Worm (Caenorhabditis elegans) whole organism, midembryonic: ENCODE results near the gene fbxa-24.

Experiments
- cog-1 ChIP-seq: sonication (generic microtip); optimal IDR thresholded peaks from 2 replicates; lab custom pipeline; 2016; ENCODE audit warnings: missing genetic modification characterization, missing compliant biosample characterization
- flt-1 ChIP-seq: fragments of 200-800 bp; sonication (Bioruptor generic); IDR thresholded peaks from 2 replicates; pipeline ENCODE4 v1.3.6; 2022; ENCODE audit warnings: missing genetic modification characterization, missing compliant biosample characterization
- klf-2 ChIP-seq: fragments of 200-800 bp; sonication (Bioruptor generic); conservative IDR thresholded peaks from 2 replicates; pipeline ENCODE4 v1.3.6; 2022; ENCODE audit warnings: missing genetic modification reagents, missing genetic modification characterization, missing compliant biosample characterization
- med-1 ChIP-seq: sonication (generic microtip); optimal IDR thresholded peaks from 2 replicates; lab custom pipeline; 2017; ENCODE audit warnings: missing genetic modification characterization, mild to moderate bottlenecking, missing compliant biosample characterization, antibody characterized with exemption, missing genetic modification reagents; ENCODE audit not compliant: insufficient read depth
- tab-1 ChIP-seq: fragments of 200-800 bp; sonication (Bioruptor generic); IDR thresholded peaks from 2 replicates; pipeline ENCODE4 v1.3.6; 2022; ENCODE audit warnings: missing genetic modification characterization, missing compliant biosample characterization
- ztf-23 ChIP-seq: fragments of 200-800 bp; sonication (Bioruptor generic); IDR thresholded peaks from 2 replicates; pipeline ENCODE4 v1.3.6; 2022; ENCODE audit warnings: missing genetic modification reagents, missing genetic modification characterization, missing compliant biosample characterization
- ztf-29 ChIP-seq: fragments of 200-800 bp; sonication (Bioruptor generic); IDR thresholded peaks from 2 replicates; pipeline ENCODE4 v1.3.6; 2022; ENCODE audit warnings: missing genetic modification reagents, missing genetic modification characterization, missing compliant biosample characterization

- TF ChIP-seq med-1 (GFP tag; lab: Kevin White, UChicago): no peak
- no peak for TF ChIP-seq ztf-29 (GFP tag; lab: Robert Waterston, UW)
- TF ChIP-seq klf-2 (GFP tag; lab: Robert Waterston, UW): no peak
- no peak for TF ChIP-seq tab-1 (GFP tag; lab: Robert Waterston, UW)
- no peak for TF ChIP-seq ztf-23 (GFP tag; lab: Robert Waterston, UW)
- TF ChIP-seq flt-1 (GFP tag; lab: Robert Waterston, UW): no peak
- TF ChIP-seq cog-1 (tag; lab: Kevin White, UChicago): no peak
These were observed 40.6 kb upstream of the fbxa-24 start, which contains the start of gene T24E12.3 for ce11 chrII:3775719-3776118.
